Worm (Caenorhabditis elegans) whole organism, L1 larva: ENCODE measurements around the gene clec-34.

ENCODE experiments used
- C16A3.4 ChIP-seq: fragments of 150-350 bp; optimal IDR thresholded peaks from 2 replicates; lab custom pipeline; 2014; ENCODE audit warnings: missing biosample characterization, missing genetic modification characterization
- Y116A8C.19 ChIP-seq: sonication (generic microtip); optimal IDR thresholded peaks from 2 replicates; lab custom pipeline; 2016; ENCODE audit warnings: missing compliant biosample characterization, missing genetic modification characterization, borderline replicate concordance
- aha-1 ChIP-seq: fragments of 150-350 bp; optimal IDR thresholded peaks from 2 replicates; lab custom pipeline; 2014; ENCODE audit warnings: missing biosample characterization, missing genetic modification characterization
- alr-1 ChIP-seq: fragments of 200-800 bp; sonication (Bioruptor generic); optimal IDR thresholded peaks from 2 replicates; lab custom pipeline; 2018; ENCODE audit warnings: borderline replicate concordance, mild to moderate bottlenecking, missing genetic modification characterization, missing compliant biosample characterization
- aly-2 ChIP-seq: fragments of 150-350 bp; optimal IDR thresholded peaks from 2 replicates; lab custom pipeline; 2014; ENCODE audit warnings: missing biosample characterization, missing genetic modification characterization
- blmp-1 ChIP-seq: fragments of 150-350 bp; optimal IDR thresholded peaks from 2 replicates; lab custom pipeline; 2014; ENCODE audit warnings: missing biosample characterization, missing genetic modification characterization
- ceh-63 ChIP-seq: fragments of 200-800 bp; sonication (Bioruptor generic); optimal IDR thresholded peaks from 2 replicates; lab custom pipeline; 2018; ENCODE audit warnings: mild to moderate bottlenecking, missing genetic modification characterization, missing compliant biosample characterization
- ceh-82 ChIP-seq, 3 experiments: fragments of 150-350 bp in 1 of 3; sonication (generic microtip) in 2 of 3; optimal IDR thresholded peaks; 2 replicates each; lab custom pipeline; 2014 to 2017; ENCODE audit warnings: missing biosample characterization in 3 of 3, missing genetic modification characterization in 3 of 3
- dsc-1 ChIP-seq: sonication (generic microtip); optimal IDR thresholded peaks from 2 replicates; lab custom pipeline; 2016; ENCODE audit warnings: mild to moderate bottlenecking, missing genetic modification characterization, missing compliant biosample characterization
- efl-1 ChIP-seq, 4 experiments: fragments of 150-350 bp; optimal IDR thresholded peaks in 3 of 4; peaks in 1 of 4; 1 replicate in 1 of 4; 2 replicates in 3 of 4; lab custom pipeline; 2014; ENCODE audit warnings: missing biosample characterization in 2 of 4, missing genetic modification characterization in 2 of 4, missing genetic modification reagents in 2 of 4
- efl-3 ChIP-seq: fragments of 200-800 bp; sonication (Bioruptor generic); optimal IDR thresholded peaks from 2 replicates; lab custom pipeline; 2018; ENCODE audit warnings: mild to moderate bottlenecking, missing genetic modification characterization, missing compliant biosample characterization
- elt-3 ChIP-seq, 6 experiments: fragments of 150-350 bp in 1 of 6; sonication (generic microtip); optimal IDR thresholded peaks; 2 replicates each; lab custom pipeline; 2017 to 2018; ENCODE audit warnings: missing biosample characterization in 6 of 6, missing genetic modification characterization in 6 of 6, inconsistent platforms in 1 of 6
- ets-5 ChIP-seq: fragments of 200-800 bp; sonication (Bioruptor generic); IDR thresholded peaks from 2 replicates; pipeline ENCODE4 v1.3.6; 2022; ENCODE audit warnings: missing genetic modification characterization, missing compliant biosample characterization
- fkh-10 ChIP-seq: sonication (generic microtip); optimal IDR thresholded peaks from 2 replicates; lab custom pipeline; 2017; ENCODE audit warnings: missing biosample characterization, missing genetic modification reagents, missing genetic modification characterization
- fkh-4 ChIP-seq: sonication (generic microtip); optimal IDR thresholded peaks from 2 replicates; lab custom pipeline; 2016; ENCODE audit warnings: missing compliant biosample characterization, missing genetic modification characterization, borderline replicate concordance
- hlh-17 ChIP-seq: fragments of 200-800 bp; sonication (Bioruptor generic); optimal IDR thresholded peaks from 2 replicates; lab custom pipeline; 2018; ENCODE audit warnings: missing genetic modification characterization, mild to moderate bottlenecking, missing compliant biosample characterization, moderate library complexity, borderline replicate concordance
- hpl-2 ChIP-seq: fragments of 150-350 bp; optimal IDR thresholded peaks from 2 replicates; lab custom pipeline; 2014; ENCODE audit warnings: missing biosample characterization, missing genetic modification reagents, missing genetic modification characterization
- irx-1 ChIP-seq: sonication (generic microtip); optimal IDR thresholded peaks from 2 replicates; lab custom pipeline; 2016; ENCODE audit warnings: missing genetic modification characterization, missing compliant biosample characterization
- isw-1 ChIP-seq: fragments of 200-800 bp; sonication (Bioruptor generic); IDR thresholded peaks from 2 replicates; pipeline ENCODE4 v1.3.6; 2022; ENCODE audit warnings: missing genetic modification characterization, missing compliant biosample characterization
- jun-1 ChIP-seq: fragments of 150-350 bp; optimal IDR thresholded peaks from 2 replicates; lab custom pipeline; 2014; ENCODE audit warnings: missing biosample characterization, missing genetic modification reagents, missing genetic modification characterization
- lin-13 ChIP-seq: fragments of 150-350 bp; optimal IDR thresholded peaks from 2 replicates; lab custom pipeline; 2014; ENCODE audit warnings: missing biosample characterization, missing genetic modification reagents, missing genetic modification characterization
- lin-14 ChIP-seq: fragments of 200-800 bp; sonication (Bioruptor generic); optimal IDR thresholded peaks from 2 replicates; lab custom pipeline; 2018; ENCODE audit warnings: mild to moderate bottlenecking, missing genetic modification characterization, moderate library complexity, missing compliant biosample characterization
- lin-39 ChIP-seq: fragments of 150-350 bp; optimal IDR thresholded peaks from 2 replicates; lab custom pipeline; 2014; ENCODE audit warnings: missing biosample characterization, missing genetic modification reagents, missing genetic modification characterization
- lsy-2 ChIP-seq, 2 experiments: fragments of 150-350 bp; optimal IDR thresholded peaks; 2 replicates each; lab custom pipeline; 2014; ENCODE audit warnings: missing biosample characterization in 2 of 2, missing genetic modification characterization in 2 of 2
- mef-2 ChIP-seq: fragments of 150-350 bp; optimal IDR thresholded peaks from 2 replicates; lab custom pipeline; 2014; ENCODE audit warnings: missing biosample characterization, missing genetic modification characterization
- nhr-12 ChIP-seq: sonication (generic microtip); optimal IDR thresholded peaks from 2 replicates; lab custom pipeline; 2017; ENCODE audit warnings: missing biosample characterization, missing genetic modification characterization
- nhr-19 ChIP-seq: fragments of 200-800 bp; sonication (Bioruptor generic); conservative IDR thresholded peaks from 2 replicates; pipeline ENCODE4 v1.3.6; 2022; ENCODE audit warnings: missing genetic modification characterization, missing compliant biosample characterization
- nhr-20 ChIP-seq: sonication (generic microtip); optimal IDR thresholded peaks from 2 replicates; lab custom pipeline; 2016; ENCODE audit warnings: mild to moderate bottlenecking, missing genetic modification characterization, missing compliant biosample characterization
- nhr-237 ChIP-seq: fragments of 150-350 bp; optimal IDR thresholded peaks from 2 replicates; lab custom pipeline; 2014; ENCODE audit warnings: missing biosample characterization, missing genetic modification characterization
- nhr-71 ChIP-seq: sonication (generic microtip); optimal IDR thresholded peaks from 2 replicates; lab custom pipeline; 2016; ENCODE audit warnings: mild to moderate bottlenecking, missing genetic modification characterization, moderate library complexity, missing compliant biosample characterization
- nhr-76 ChIP-seq: sonication (generic microtip); optimal IDR thresholded peaks from 2 replicates; lab custom pipeline; 2017; ENCODE audit warnings: missing biosample characterization, missing genetic modification characterization
- nhr-77 ChIP-seq: fragments of 150-350 bp; optimal IDR thresholded peaks from 2 replicates; lab custom pipeline; 2014; ENCODE audit warnings: missing biosample characterization, missing genetic modification characterization
- nhr-85 ChIP-seq: sonication (generic microtip); peaks from one replicate; lab custom pipeline; 2016; ENCODE audit warnings: missing genetic modification characterization, inconsistent platforms, missing compliant biosample characterization
- snpc-4 ChIP-seq: fragments of 150-350 bp; optimal IDR thresholded peaks from 2 replicates; lab custom pipeline; 2014; ENCODE audit warnings: missing biosample characterization, missing genetic modification characterization
- sptf-1 ChIP-seq: fragments of 150-350 bp; optimal IDR thresholded peaks from 2 replicates; lab custom pipeline; 2014; ENCODE audit warnings: missing biosample characterization, missing genetic modification characterization
- sup-37 ChIP-seq: fragments of 200-800 bp; sonication (Bioruptor generic); optimal IDR thresholded peaks from 2 replicates; lab custom pipeline; 2018; ENCODE audit warnings: mild to moderate bottlenecking, missing genetic modification characterization, missing compliant biosample characterization
- swsn-7 ChIP-seq: sonication (generic microtip); optimal IDR thresholded peaks from 2 replicates; lab custom pipeline; 2016; ENCODE audit warnings: missing genetic modification characterization, missing compliant biosample characterization
- unc-62 ChIP-seq: fragments of 150-350 bp; optimal IDR thresholded peaks from 2 replicates; lab custom pipeline; 2014; ENCODE audit warnings: missing biosample characterization, missing genetic modification reagents, missing genetic modification characterization
- unc-98 ChIP-seq: fragments of 200-800 bp; sonication (Bioruptor generic); IDR thresholded peaks from 2 replicates; pipeline ENCODE4 v1.3.6; 2022; ENCODE audit warnings: missing genetic modification characterization, missing compliant biosample characterization
- xbp-1 ChIP-seq: sonication (generic microtip); optimal IDR thresholded peaks from 2 replicates; lab custom pipeline; 2016; ENCODE audit warnings: missing genetic modification characterization, missing compliant biosample characterization

Gene clec-34

DNA sequence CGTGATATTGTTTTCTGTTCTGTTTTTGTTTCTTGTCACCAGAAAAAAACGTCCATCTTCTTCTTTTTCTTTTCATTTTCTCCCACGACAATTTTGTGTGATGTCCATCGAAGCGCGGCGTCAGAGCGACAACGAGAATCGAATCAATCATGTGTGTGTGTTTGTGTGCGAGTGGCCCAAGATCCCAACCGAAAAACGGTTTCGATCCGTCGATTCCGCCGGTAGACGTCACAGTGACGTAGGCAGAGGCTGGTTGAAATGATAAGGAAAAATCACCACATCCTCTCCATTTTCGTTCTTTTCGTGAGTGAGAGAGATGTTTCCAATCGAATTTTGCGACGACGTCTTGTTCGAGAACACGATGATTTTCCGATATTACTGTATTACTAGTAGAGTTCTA lies 45.0 kb downstream of the clec-34 start (continued):
- TF ChIP-seq C16A3.4 (tag; lab: Kevin White, UChicago) (no peak), nhr-237 (no peak), hpl-2 (GFP tag; lab: Kevin White, UChicago) (no peak), fkh-10 (GFP tag; lab: Kevin White, UChicago) (no peak), nhr-76 (tag; lab: Kevin White, UChicago) (no peak), efl-1 (optimal IDR thresholded peaks at IDR 0.05; lab: Kevin White, UChicago) (no peak), efl-1 (GFP tag; optimal IDR thresholded peaks at IDR 0.05 in 1 of 2; lab: Kevin White, UChicago) (no peak), nhr-85 (tag; lab: Kevin White, UChicago) (peak; percentile 93), lin-14 (GFP tag; lab: Kevin White, UChicago) (peak; percentile 60), swsn-7 (no peak), Y116A8C.19 (tag; lab: Kevin White, UChicago) (no peak), lin-39 (tag; lab: Kevin White, UChicago) (no peak), snpc-4 (tag; lab: Kevin White, UChicago) (no peak), xbp-1 (tag; lab: Kevin White, UChicago) (no peak), hlh-17 (no peak), efl-3 (GFP tag; lab: Kevin White, UChicago) (no peak), aly-2 (tag; lab: Kevin White, UChicago) (no peak), ets-5 (GFP tag; lab: Robert Waterston, UW) (no peak), sup-37 (no peak), nhr-19 (GFP tag; lab: Robert Waterston, UW) (peak; percentile 11; the same call in 1 of the 2 replicates), nhr-71 (tag; lab: Kevin White, UChicago) (peak; percentile 53), lsy-2 (tag; optimal IDR thresholded peaks at IDR 0.05; lab: Kevin White, UChicago) (peak in 1 of 2 experiments; percentile 33), nhr-20 (tag; lab: Kevin White, UChicago) (peak; percentile 44), nhr-12 (tag; lab: Kevin White, UChicago) (no peak), mef-2 (tag; lab: Kevin White, UChicago) (no peak), ceh-63 (GFP tag; lab: Kevin White, UChicago) (no peak), lin-13 (GFP tag; lab: Kevin White, UChicago) (no peak), isw-1 (GFP tag; lab: Robert Waterston, UW) (no peak), unc-62 (no peak), jun-1 (tag; lab: Kevin White, UChicago) (no peak), aha-1 (no peak), dsc-1 (tag; lab: Kevin White, UChicago) (no peak), elt-3 (tag; optimal IDR thresholded peaks at IDR 0.05; lab: Kevin White, UChicago) (peak in 4 of 6 experiments; percentile 66 to 86 (median 71)), unc-98 (GFP tag; lab: Robert Waterston, UW) (no peak), nhr-77 (tag; lab: Kevin White, UChicago) (no peak), fkh-4 (tag; lab: Kevin White, UChicago) (no peak), ceh-82 (tag; optimal IDR thresholded peaks at IDR 0.05; lab: Kevin White, UChicago) (no peak)
- TF ChIP-seq, all 84 proteins: peak for 14

- peak; percentile 42 for TF ChIP-seq nhr-85 (tag; lab: Kevin White, UChicago)
- no peak for TF ChIP-seq sptf-1 (tag; lab: Kevin White, UChicago)
- no peak for TF ChIP-seq blmp-1 (tag; lab: Kevin White, UChicago)
These were observed 46.4 kb downstream of the clec-34 start for ce11 chrV:16781974-16782373.

DNA sequence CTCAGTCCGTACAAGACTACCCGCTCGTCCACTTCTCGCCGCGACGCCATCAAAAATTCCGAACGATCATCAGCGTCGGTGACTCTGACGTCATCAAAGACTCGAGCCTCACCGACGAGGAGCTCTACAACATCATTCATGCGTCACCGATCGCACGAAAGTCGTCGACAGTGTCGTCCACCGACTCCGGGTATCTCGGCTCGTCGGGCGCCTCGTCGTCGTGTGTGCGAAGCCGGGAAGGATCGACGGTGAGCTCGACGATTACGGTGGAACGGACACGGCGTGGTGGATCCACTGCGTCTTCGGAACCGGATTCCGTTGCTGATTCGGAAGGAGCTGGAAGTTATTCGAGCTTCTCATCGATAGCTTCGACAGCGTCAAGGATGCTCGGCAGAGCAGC lies 49.2 kb downstream of the clec-34 start:
- TF ChIP-seq irx-1, result no peak
- TF ChIP-seq unc-62, result no peak
- TF ChIP-seq alr-1, result no peak
- TF ChIP-seq swsn-7, result no peak
